Fruit fly (Drosophila melanogaster) whole organism, embryonic: ENCODE data around the gene RpL4.
A peak's percentile ranks its signal among the peaks of the same experiment; 100 is the strongest.

Experiments
- Abd-B ChIP-seq: fragments of 200-800 bp; sonication (Bioruptor generic); optimal IDR thresholded peaks from 2 replicates; lab custom pipeline; 2018; ENCODE audit warnings: missing biosample characterization, mild to moderate bottlenecking, missing genetic modification characterization, moderate library complexity
- Aef1 ChIP-seq: fragments of 200-800 bp; sonication (Bioruptor generic); IDR thresholded peaks from 3 replicates; pipeline ENCODE4 v1.3.6; 2022; ENCODE audit warnings: missing biosample characterization, missing genetic modification characterization
- Asciz ChIP-seq: fragments of 200-800 bp; sonication (Bioruptor generic); optimal IDR thresholded peaks from 2 replicates; lab custom pipeline; 2017; ENCODE audit warnings: missing biosample characterization, mild to moderate bottlenecking, missing genetic modification characterization, missing genetic modification reagents
- CG10267 ChIP-seq: fragments of 200-800 bp; sonication (Bioruptor generic); optimal IDR thresholded peaks from 2 replicates; lab custom pipeline; 2018; ENCODE audit warnings: missing biosample characterization, mild to moderate bottlenecking, missing genetic modification characterization, moderate library complexity
- CG10366 ChIP-seq: fragments of 200-800 bp; sonication (Bioruptor generic); IDR thresholded peaks from 2 replicates; pipeline ENCODE4 v1.3.6; 2022; ENCODE audit warnings: missing biosample characterization, missing genetic modification characterization
- CG10979 ChIP-seq: fragments of 200-800 bp; sonication (Bioruptor generic); optimal IDR thresholded peaks from 2 replicates; lab custom pipeline; 2018; ENCODE audit warnings: missing biosample characterization, mild to moderate bottlenecking, missing genetic modification characterization, moderate library complexity
- CG12071 ChIP-seq: fragments of 200-800 bp; sonication (Bioruptor generic); optimal IDR thresholded peaks from 3 replicates; lab custom pipeline; 2018; ENCODE audit warnings: missing biosample characterization, mild to moderate bottlenecking, missing genetic modification characterization
- CG12104 ChIP-seq: fragments of 200-800 bp; sonication (Bioruptor generic); optimal IDR thresholded peaks from 3 replicates; lab custom pipeline; 2016; ENCODE audit warnings: missing biosample characterization, missing genetic modification characterization
- CG12155 ChIP-seq: fragments of 200-800 bp; sonication (Bioruptor generic); optimal IDR thresholded peaks from 3 replicates; lab custom pipeline; 2016; ENCODE audit warnings: missing biosample characterization, missing genetic modification characterization
- CG13894 ChIP-seq: fragments of 200-800 bp; sonication (Bioruptor generic); optimal IDR thresholded peaks from 3 replicates; lab custom pipeline; 2018; ENCODE audit warnings: missing biosample characterization, mild to moderate bottlenecking, missing genetic modification characterization, moderate library complexity
- CG15073 ChIP-seq: fragments of 200-800 bp; sonication (Bioruptor generic); optimal IDR thresholded peaks from 2 replicates; lab custom pipeline; 2016; ENCODE audit warnings: missing biosample characterization, missing genetic modification characterization
- CG3281 ChIP-seq: fragments of 200-800 bp; sonication (Bioruptor generic); optimal IDR thresholded peaks from 3 replicates; lab custom pipeline; 2017; ENCODE audit warnings: missing biosample characterization, mild to moderate bottlenecking, missing genetic modification characterization
- CG33213 ChIP-seq: fragments of 200-800 bp; sonication (Bioruptor generic); optimal IDR thresholded peaks from 3 replicates; lab custom pipeline; 2016; ENCODE audit warnings: missing biosample characterization, missing genetic modification characterization
- CG6175 ChIP-seq: fragments of 200-800 bp; sonication (Bioruptor generic); IDR thresholded peaks from 3 replicates; pipeline ENCODE4 v1.3.6; 2022; ENCODE audit warnings: missing biosample characterization, missing genetic modification characterization
- CG7839 ChIP-seq: fragments of 200-800 bp; sonication (Bioruptor generic); optimal IDR thresholded peaks from 3 replicates; lab custom pipeline; 2018; ENCODE audit warnings: missing biosample characterization, mild to moderate bottlenecking, missing genetic modification characterization, moderate library complexity
- CG7963 ChIP-seq: fragments of 200-800 bp; sonication (Bioruptor generic); IDR thresholded peaks from 3 replicates; pipeline ENCODE4 v1.3.6; 2022; ENCODE audit warnings: missing biosample characterization, missing genetic modification characterization; ENCODE audit not compliant: partially characterized antibody
- CG9727 ChIP-seq: fragments of 200-800 bp; sonication (Bioruptor generic); optimal IDR thresholded peaks from 3 replicates; lab custom pipeline; 2017; ENCODE audit warnings: missing biosample characterization, mild to moderate bottlenecking, missing genetic modification characterization
- CG9817 ChIP-seq: fragments of 200-800 bp; sonication (Bioruptor generic); optimal IDR thresholded peaks from 2 replicates; lab custom pipeline; 2018; ENCODE audit warnings: missing biosample characterization, mild to moderate bottlenecking, missing genetic modification characterization, moderate library complexity
- CG9932 ChIP-seq: fragments of 200-800 bp; sonication (Bioruptor generic); IDR thresholded peaks from 2 replicates; pipeline ENCODE4 v1.3.6; 2022; ENCODE audit warnings: missing biosample characterization, missing genetic modification characterization
- HLH3B ChIP-seq: fragments of 200-800 bp; sonication (Bioruptor generic); IDR thresholded peaks from 2 replicates; pipeline ENCODE4 v1.3.6; 2022; ENCODE audit warnings: missing biosample characterization, missing genetic modification characterization
- Hr51 ChIP-seq, 2 experiments: fragments of 200-800 bp; sonication (Bioruptor generic); optimal IDR thresholded peaks; 2 replicates in 1 of 2; 3 replicates in 1 of 2; lab custom pipeline; 2016 to 2018; ENCODE audit warnings: missing biosample characterization in 2 of 2, missing genetic modification characterization in 2 of 2, mild to moderate bottlenecking in 1 of 2, moderate library complexity in 1 of 2
- MBD-R2 ChIP-seq: fragments of 200-800 bp; sonication (Bioruptor generic); IDR thresholded peaks from 2 replicates; pipeline ENCODE4 v1.3.6; 2022; ENCODE audit warnings: missing biosample characterization, missing genetic modification characterization
- Mad ChIP-seq: fragments of 200-800 bp; sonication (Bioruptor generic); optimal IDR thresholded peaks from 2 replicates; lab custom pipeline; 2016; ENCODE audit warnings: missing biosample characterization, missing genetic modification characterization
- NC2β ChIP-seq: fragments of 200-800 bp; sonication (Bioruptor generic); optimal IDR thresholded peaks from 2 replicates; lab custom pipeline; 2016; ENCODE audit warnings: missing biosample characterization, missing genetic modification characterization
- Oaz ChIP-seq: fragments of 200-800 bp; sonication (Bioruptor generic); IDR thresholded peaks from 2 replicates; pipeline ENCODE4 v1.3.6; 2022; ENCODE audit warnings: missing biosample characterization, missing genetic modification characterization
- Ptx1 ChIP-seq: fragments of 200-800 bp; sonication (Bioruptor generic); IDR thresholded peaks from 2 replicates; pipeline ENCODE4 v1.3.6; 2022; ENCODE audit warnings: missing biosample characterization, missing genetic modification characterization
- Scr ChIP-seq: fragments of 200-800 bp; sonication (Bioruptor generic); IDR thresholded peaks from 2 replicates; pipeline ENCODE4 v1.3.6; 2022; ENCODE audit warnings: missing biosample characterization, missing genetic modification characterization; ENCODE audit not compliant: partially characterized antibody
- Sox102F ChIP-seq: fragments of 200-800 bp; sonication (Bioruptor generic); optimal IDR thresholded peaks from 2 replicates; lab custom pipeline; 2018; ENCODE audit warnings: missing biosample characterization, mild to moderate bottlenecking, missing genetic modification characterization, moderate library complexity
- ase ChIP-seq: fragments of 200-800 bp; sonication (Bioruptor generic); IDR thresholded peaks from 3 replicates; pipeline ENCODE4 v1.3.6; 2022; ENCODE audit warnings: missing biosample characterization, missing genetic modification characterization
- az2 ChIP-seq: fragments of 200-800 bp; sonication (Bioruptor generic); optimal IDR thresholded peaks from 3 replicates; lab custom pipeline; 2016; ENCODE audit warnings: missing biosample characterization, missing genetic modification characterization
- cad ChIP-seq: fragments of >200 bp; optimal IDR thresholded peaks from 2 replicates; lab custom pipeline; 2017; ENCODE audit warnings: missing biosample characterization, missing genetic modification characterization
- chn ChIP-seq: fragments of 200-800 bp; sonication (Bioruptor generic); optimal IDR thresholded peaks from 2 replicates; lab custom pipeline; 2016; ENCODE audit warnings: missing biosample characterization, missing genetic modification characterization
- crp ChIP-seq, 2 experiments: fragments of 200-800 bp; sonication (Bioruptor generic); optimal IDR thresholded peaks; 2 replicates in 1 of 2; 3 replicates in 1 of 2; lab custom pipeline; 2017; ENCODE audit warnings: missing biosample characterization in 2 of 2, missing genetic modification characterization in 2 of 2, mild to moderate bottlenecking in 1 of 2, moderate library complexity in 1 of 2
- ewg ChIP-seq: fragments of 200-800 bp; sonication (Bioruptor generic); optimal IDR thresholded peaks from 3 replicates; lab custom pipeline; 2017; ENCODE audit warnings: mild to moderate bottlenecking, missing biosample characterization, missing genetic modification reagents, missing genetic modification characterization
- fd64A ChIP-seq: fragments of 200-800 bp; sonication (Bioruptor generic); optimal IDR thresholded peaks from 3 replicates; lab custom pipeline; 2018; ENCODE audit warnings: missing biosample characterization, mild to moderate bottlenecking, missing genetic modification characterization
- fru ChIP-seq: fragments of >200 bp; optimal IDR thresholded peaks from 2 replicates; lab custom pipeline; 2017
- gsb-n ChIP-seq: fragments of 200-800 bp; sonication (Bioruptor generic); optimal IDR thresholded peaks from 3 replicates; lab custom pipeline; 2018; ENCODE audit warnings: missing biosample characterization, mild to moderate bottlenecking, missing genetic modification characterization
- gt ChIP-seq: fragments of 200-800 bp; sonication (Bioruptor generic); IDR thresholded peaks from 2 replicates; pipeline ENCODE4 v1.3.6; 2022; ENCODE audit warnings: missing biosample characterization, missing genetic modification characterization
- ham ChIP-seq: fragments of 200-800 bp; sonication (Bioruptor generic); IDR thresholded peaks from 2 replicates; pipeline ENCODE4 v1.3.6; 2022; ENCODE audit warnings: missing biosample characterization, missing genetic modification characterization
- hkb ChIP-seq, 2 experiments: fragments of 200-800 bp in 1 of 2; fragments of >200 bp in 1 of 2; sonication (Bioruptor generic) in 1 of 2; IDR thresholded peaks in 1 of 2; optimal IDR thresholded peaks in 1 of 2; 2 replicates each; pipeline versions ENCODE4 v1.3.6 to Lab custom; 2017 to 2022; ENCODE audit warnings: missing biosample characterization in 1 of 2, missing genetic modification characterization in 1 of 2
- pb ChIP-seq: fragments of 200-800 bp; sonication (Bioruptor generic); optimal IDR thresholded peaks from 3 replicates; lab custom pipeline; 2016; ENCODE audit warnings: missing biosample characterization, missing genetic modification characterization
- phol ChIP-seq: fragments of 200-800 bp; sonication (Bioruptor generic); optimal IDR thresholded peaks from 3 replicates; lab custom pipeline; 2018; ENCODE audit warnings: missing biosample characterization, mild to moderate bottlenecking, missing genetic modification characterization, moderate library complexity
- psq ChIP-seq: fragments of 200-800 bp; sonication (Bioruptor generic); optimal IDR thresholded peaks from 2 replicates; lab custom pipeline; 2017; ENCODE audit warnings: missing biosample characterization, missing genetic modification characterization
- sc ChIP-seq, 3 experiments: fragments of >200 bp in 2 of 3; fragments of 200-800 bp in 1 of 3; sonication (Bioruptor generic) in 1 of 3; optimal IDR thresholded peaks; 2 replicates in 2 of 3; 3 replicates in 1 of 3; lab custom pipeline; 2017; ENCODE audit warnings: mild to moderate bottlenecking in 1 of 3, missing biosample characterization in 1 of 3, missing genetic modification characterization in 1 of 3, missing genetic modification reagents in 1 of 3
- scrt ChIP-seq: fragments of 200-800 bp; sonication (Bioruptor generic); optimal IDR thresholded peaks from 2 replicates; lab custom pipeline; 2018; ENCODE audit warnings: missing biosample characterization, mild to moderate bottlenecking, missing genetic modification characterization, moderate library complexity
- sisA ChIP-seq: fragments of 200-800 bp; sonication (Bioruptor generic); IDR thresholded peaks from 2 replicates; pipeline ENCODE4 v1.3.6; 2022; ENCODE audit warnings: missing biosample characterization, missing genetic modification characterization
- ssp ChIP-seq: fragments of 200-800 bp; sonication (Bioruptor generic); IDR thresholded peaks from 2 replicates; pipeline ENCODE4 v1.3.6; 2022; ENCODE audit warnings: missing biosample characterization, missing genetic modification characterization
- wek ChIP-seq: fragments of 200-800 bp; sonication (Bioruptor generic); optimal IDR thresholded peaks from 3 replicates; lab custom pipeline; 2018; ENCODE audit warnings: missing biosample characterization, mild to moderate bottlenecking, missing genetic modification characterization, moderate library complexity
- zf30C ChIP-seq: fragments of 200-800 bp; sonication (Bioruptor generic); optimal IDR thresholded peaks from 3 replicates; lab custom pipeline; 2018; ENCODE audit warnings: missing biosample characterization, mild to moderate bottlenecking, missing genetic modification characterization

The RpL4 gene

dm6 chr3R:27948421-27948906, 25.8 kb downstream of the RpL4 start, which contains the start of gene Gp93 (continued):
- TF ChIP-seq CG6175 (GFP tag; lab: Robert Waterston, UW) (no peak), fru (lab: Kevin White, UChicago) (no peak), Sox102F (no peak), CG33213 (no peak), MBD-R2 (GFP tag; lab: Robert Waterston, UW) (peak; percentile 48), ssp (GFP tag; lab: Robert Waterston, UW) (peak; percentile 54), CG9727 (GFP tag; lab: Kevin White, UChicago) (peak; percentile 52), CG9817 (tag; lab: Kevin White, UChicago) (peak; percentile 46), CG3281 (GFP tag; lab: Kevin White, UChicago) (peak; percentile 48), CG10979 (peak; percentile 22), scrt (no peak), NC2β (GFP tag; lab: Kevin White, UChicago) (peak; percentile 41), fd64A (GFP tag; lab: Kevin White, UChicago) (no peak), sc (optimal IDR thresholded peaks at IDR 0.05; lab: Kevin White, UChicago) (no peak), sc (GFP tag; optimal IDR thresholded peaks at IDR 0.05; lab: Kevin White, UChicago) (no peak), cad (GFP tag; lab: Kevin White, UChicago) (no peak), CG12155 (peak; percentile 16), CG10267 (peak; percentile 44), CG7839 (peak; percentile 76), psq (GFP tag; lab: Kevin White, UChicago) (no peak), zf30C (GFP tag; lab: Kevin White, UChicago) (no peak), CG12071 (GFP tag; lab: Kevin White, UChicago) (no peak), ham (no peak), CG13894 (no peak), Oaz (GFP tag; lab: Robert Waterston, UW) (peak; percentile 21; the same call in 1 of the 2 replicates), gt (GFP tag; lab: Robert Waterston, UW) (no peak), chn (GFP tag; lab: Kevin White, UChicago) (peak; percentile 2), pb (GFP tag; lab: Kevin White, UChicago) (no peak), hkb (optimal IDR thresholded peaks at IDR 0.05; lab: Kevin White, UChicago) (no peak), hkb (GFP tag; IDR thresholded peaks at IDR 0.05; lab: Robert Waterston, UW) (no peak), CG9932 (GFP tag; lab: Robert Waterston, UW) (peak; percentile 73), gsb-n (tag; lab: Kevin White, UChicago) (no peak), Hr51 (GFP tag; optimal IDR thresholded peaks at IDR 0.05; lab: Kevin White, UChicago) (peak; percentile 15 to 66), Scr (GFP tag; lab: Robert Waterston, UW) (peak; percentile 30; the same call in 1 of the 2 replicates), phol (tag; lab: Kevin White, UChicago) (peak; percentile 59), ewg (GFP tag; lab: Kevin White, UChicago) (no peak), crp (GFP tag; optimal IDR thresholded peaks at IDR 0.05; lab: Kevin White, UChicago) (no peak), sisA (GFP tag; lab: Robert Waterston, UW) (peak; percentile 53; the same call in 1 of the 2 replicates), Abd-B (peak; percentile 61), CG10366 (GFP tag; lab: Robert Waterston, UW) (peak; percentile 71), ase (GFP tag; lab: Robert Waterston, UW) (no peak), CG15073 (GFP tag; lab: Kevin White, UChicago) (no peak), HLH3B (peak; percentile 49), Mad (GFP tag; lab: Kevin White, UChicago) (no peak), Ptx1 (peak; percentile 73; the same call in 1 of the 2 replicates), CG12104 (GFP tag; lab: Kevin White, UChicago) (no peak), Aef1 (GFP tag; lab: Robert Waterston, UW) (peak; percentile 55; the same call in 2 of the 3 replicates), wek (GFP tag; lab: Kevin White, UChicago) (no peak), Asciz (GFP tag; lab: Kevin White, UChicago) (no peak), az2 (peak; percentile 66), CG7963 (GFP tag; lab: Robert Waterston, UW) (no peak)
